Worm (Caenorhabditis elegans) whole organism, young adult: ENCODE results near the gene unc-52.

Source experiments
- nhr-90 ChIP-seq: sonication (generic microtip); optimal IDR thresholded peaks from 2 replicates; lab custom pipeline; 2016; ENCODE audit warnings: missing genotype, mild to moderate bottlenecking, missing genetic modification characterization, missing compliant biosample characterization
- snpc-3.4 ChIP-seq: sonication (generic microtip); optimal IDR thresholded peaks from 2 replicates; lab custom pipeline; 2017; ENCODE audit warnings: missing genetic modification characterization, mild to moderate bottlenecking, missing compliant biosample characterization, antibody characterized with exemption, moderate library complexity, missing genotype, missing genetic modification reagents

ce11 chrII:14626883-14627282, 57.4 kb downstream of the unc-52 start:
- TF ChIP-seq snpc-3.4 (tag; lab: Kevin White, UChicago) (no peak), nhr-90 (tag; lab: Kevin White, UChicago) (no peak)
